Worm (Caenorhabditis elegans) whole organism, L1 larva: ENCODE results near the gene C47E12.3.

Source experiments
- C04F5.9 ChIP-seq: sonication (generic microtip); optimal IDR thresholded peaks from 2 replicates; lab custom pipeline; 2016; ENCODE audit warnings: missing genetic modification characterization, missing compliant biosample characterization
- C16A3.4 ChIP-seq: fragments of 150-350 bp; optimal IDR thresholded peaks from 2 replicates; lab custom pipeline; 2014; ENCODE audit warnings: missing biosample characterization, missing genetic modification characterization
- F16B12.6 ChIP-seq: fragments of 150-350 bp; optimal IDR thresholded peaks from 2 replicates; lab custom pipeline; 2014; ENCODE audit warnings: missing biosample characterization, missing genetic modification characterization
- aha-1 ChIP-seq: fragments of 150-350 bp; optimal IDR thresholded peaks from 2 replicates; lab custom pipeline; 2014; ENCODE audit warnings: missing biosample characterization, missing genetic modification characterization
- alr-1 ChIP-seq: fragments of 200-800 bp; sonication (Bioruptor generic); optimal IDR thresholded peaks from 2 replicates; lab custom pipeline; 2018; ENCODE audit warnings: borderline replicate concordance, mild to moderate bottlenecking, missing genetic modification characterization, missing compliant biosample characterization
- aly-2 ChIP-seq: fragments of 150-350 bp; optimal IDR thresholded peaks from 2 replicates; lab custom pipeline; 2014; ENCODE audit warnings: missing biosample characterization, missing genetic modification characterization
- blmp-1 ChIP-seq: fragments of 150-350 bp; optimal IDR thresholded peaks from 2 replicates; lab custom pipeline; 2014; ENCODE audit warnings: missing biosample characterization, missing genetic modification characterization
- ceh-8 ChIP-seq: fragments of 200-800 bp; sonication (Bioruptor generic); optimal IDR thresholded peaks from 2 replicates; lab custom pipeline; 2018; ENCODE audit warnings: mild to moderate bottlenecking, missing genetic modification characterization, moderate library complexity, missing compliant biosample characterization
- ceh-88 ChIP-seq: fragments of 200-800 bp; sonication (Bioruptor generic); IDR thresholded peaks from 2 replicates; pipeline ENCODE4 v1.3.6; 2022; ENCODE audit warnings: missing genetic modification characterization, missing compliant biosample characterization
- dpl-1 ChIP-seq, 3 experiments: fragments of 150-350 bp in 2 of 3; sonication (generic microtip) in 1 of 3; optimal IDR thresholded peaks; 2 replicates each; lab custom pipeline; 2014 to 2017; ENCODE audit warnings: missing biosample characterization in 3 of 3, missing genetic modification characterization in 3 of 3, missing genetic modification reagents in 3 of 3
- efl-1 ChIP-seq, 4 experiments: fragments of 150-350 bp; optimal IDR thresholded peaks in 3 of 4; peaks in 1 of 4; 1 replicate in 1 of 4; 2 replicates in 3 of 4; lab custom pipeline; 2014; ENCODE audit warnings: missing biosample characterization in 2 of 4, missing genetic modification characterization in 2 of 4, missing genetic modification reagents in 2 of 4
- egl-27 ChIP-seq, 2 experiments: fragments of 150-350 bp in 1 of 2; sonication (generic microtip); optimal IDR thresholded peaks; 3 replicates each; lab custom pipeline; 2017 to 2018; ENCODE audit warnings: missing biosample characterization in 2 of 2, missing genetic modification characterization in 2 of 2, missing genetic modification reagents in 2 of 2
- elt-3 ChIP-seq, 6 experiments: fragments of 150-350 bp in 1 of 6; sonication (generic microtip); optimal IDR thresholded peaks; 2 replicates each; lab custom pipeline; 2017 to 2018; ENCODE audit warnings: missing biosample characterization in 6 of 6, missing genetic modification characterization in 6 of 6, inconsistent platforms in 1 of 6
- ets-5 ChIP-seq: fragments of 200-800 bp; sonication (Bioruptor generic); IDR thresholded peaks from 2 replicates; pipeline ENCODE4 v1.3.6; 2022; ENCODE audit warnings: missing genetic modification characterization, missing compliant biosample characterization
- fkh-10 ChIP-seq: sonication (generic microtip); optimal IDR thresholded peaks from 2 replicates; lab custom pipeline; 2017; ENCODE audit warnings: missing biosample characterization, missing genetic modification reagents, missing genetic modification characterization
- fos-1 ChIP-seq: fragments of 150-350 bp; optimal IDR thresholded peaks from 2 replicates; lab custom pipeline; 2014; ENCODE audit warnings: missing biosample characterization, missing genetic modification characterization
- grh-1 ChIP-seq: fragments of 200-800 bp; sonication (Bioruptor generic); IDR thresholded peaks from 2 replicates; pipeline ENCODE4 v1.3.6; 2022; ENCODE audit warnings: missing genetic modification reagents, missing genetic modification characterization, missing compliant biosample characterization
- irx-1 ChIP-seq: sonication (generic microtip); optimal IDR thresholded peaks from 2 replicates; lab custom pipeline; 2016; ENCODE audit warnings: missing genetic modification characterization, missing compliant biosample characterization
- lin-13 ChIP-seq: fragments of 150-350 bp; optimal IDR thresholded peaks from 2 replicates; lab custom pipeline; 2014; ENCODE audit warnings: missing biosample characterization, missing genetic modification reagents, missing genetic modification characterization
- lin-14 ChIP-seq: fragments of 200-800 bp; sonication (Bioruptor generic); optimal IDR thresholded peaks from 2 replicates; lab custom pipeline; 2018; ENCODE audit warnings: mild to moderate bottlenecking, missing genetic modification characterization, moderate library complexity, missing compliant biosample characterization
- lin-15B ChIP-seq: fragments of 150-350 bp; sonication (generic microtip); optimal IDR thresholded peaks from 3 replicates; lab custom pipeline; 2014; ENCODE audit warnings: missing biosample characterization, missing genetic modification characterization
- lin-35 ChIP-seq, 2 experiments: fragments of 150-350 bp; optimal IDR thresholded peaks; 2 replicates each; lab custom pipeline; 2014; ENCODE audit warnings: missing biosample characterization in 2 of 2, missing genetic modification characterization in 2 of 2, missing genetic modification reagents in 2 of 2
- mep-1 ChIP-seq: fragments of 150-350 bp; optimal IDR thresholded peaks from 2 replicates; lab custom pipeline; 2014; ENCODE audit warnings: missing biosample characterization, missing genetic modification characterization
- nhr-237 ChIP-seq: fragments of 150-350 bp; optimal IDR thresholded peaks from 2 replicates; lab custom pipeline; 2014; ENCODE audit warnings: missing biosample characterization, missing genetic modification characterization
- nhr-71 ChIP-seq: sonication (generic microtip); optimal IDR thresholded peaks from 2 replicates; lab custom pipeline; 2016; ENCODE audit warnings: mild to moderate bottlenecking, missing genetic modification characterization, moderate library complexity, missing compliant biosample characterization
- nhr-76 ChIP-seq: sonication (generic microtip); optimal IDR thresholded peaks from 2 replicates; lab custom pipeline; 2017; ENCODE audit warnings: missing biosample characterization, missing genetic modification characterization
- pag-3 ChIP-seq: sonication (generic microtip); optimal IDR thresholded peaks from 2 replicates; lab custom pipeline; 2017; ENCODE audit warnings: missing genetic modification characterization, mild to moderate bottlenecking, missing compliant biosample characterization, antibody characterized with exemption, borderline replicate concordance; ENCODE audit not compliant: insufficient read depth
- pqm-1 ChIP-seq: sonication (generic microtip); optimal IDR thresholded peaks from 3 replicates; lab custom pipeline; 2017; ENCODE audit warnings: missing biosample characterization, missing genetic modification characterization
- rnt-1 ChIP-seq: sonication (generic microtip); optimal IDR thresholded peaks from 2 replicates; lab custom pipeline; 2016; ENCODE audit warnings: mild to moderate bottlenecking, missing genetic modification characterization, moderate library complexity, missing compliant biosample characterization
- sox-4 ChIP-seq: sonication (generic microtip); optimal IDR thresholded peaks from 2 replicates; lab custom pipeline; 2016; ENCODE audit warnings: missing genetic modification characterization, missing compliant biosample characterization
- sup-37 ChIP-seq: fragments of 200-800 bp; sonication (Bioruptor generic); optimal IDR thresholded peaks from 2 replicates; lab custom pipeline; 2018; ENCODE audit warnings: mild to moderate bottlenecking, missing genetic modification characterization, missing compliant biosample characterization
- swsn-7 ChIP-seq: sonication (generic microtip); optimal IDR thresholded peaks from 2 replicates; lab custom pipeline; 2016; ENCODE audit warnings: missing genetic modification characterization, missing compliant biosample characterization
- tbx-2 ChIP-seq: sonication (generic microtip); optimal IDR thresholded peaks from 2 replicates; lab custom pipeline; 2016; ENCODE audit warnings: missing genetic modification characterization, missing compliant biosample characterization
- unc-130 ChIP-seq: fragments of 150-350 bp; optimal IDR thresholded peaks from 2 replicates; lab custom pipeline; 2017; ENCODE audit warnings: missing biosample characterization, missing genetic modification characterization, inconsistent platforms
- unc-30 ChIP-seq: sonication (generic microtip); optimal IDR thresholded peaks from 2 replicates; lab custom pipeline; 2017; ENCODE audit warnings: missing biosample characterization, missing genetic modification characterization
- unc-98 ChIP-seq: fragments of 200-800 bp; sonication (Bioruptor generic); IDR thresholded peaks from 2 replicates; pipeline ENCODE4 v1.3.6; 2022; ENCODE audit warnings: missing genetic modification characterization, missing compliant biosample characterization
- zag-1 ChIP-seq: fragments of 150-350 bp; optimal IDR thresholded peaks from 2 replicates; lab custom pipeline; 2014; ENCODE audit warnings: missing biosample characterization, missing genetic modification characterization
- zip-4 ChIP-seq: fragments of 200-800 bp; sonication (Bioruptor generic); optimal IDR thresholded peaks from 2 replicates; lab custom pipeline; 2018; ENCODE audit warnings: mild to moderate bottlenecking, missing genetic modification characterization, moderate library complexity, missing compliant biosample characterization
- ztf-11 ChIP-seq, 2 experiments: sonication (generic microtip); optimal IDR thresholded peaks; 2 replicates each; lab custom pipeline; 2016 to 2017; ENCODE audit warnings: missing genetic modification characterization in 2 of 2, missing biosample characterization in 1 of 2, missing compliant biosample characterization in 1 of 2
- ztf-4 ChIP-seq: fragments of 150-350 bp; optimal IDR thresholded peaks from 2 replicates; lab custom pipeline; 2014; ENCODE audit warnings: missing biosample characterization, missing genetic modification characterization

Gene C47E12.3

ce11 chrIV:10001748-10002147, at the start of gene C47E12.3:
Gene C47E12.3, minus strand, starts transcription at chrIV:10001848.
- no peak for TF ChIP-seq unc-30 (tag; lab: Kevin White, UChicago)
- TF ChIP-seq elt-3 (tag; optimal IDR thresholded peaks at IDR 0.05; lab: Kevin White, UChicago) = no peak
- TF ChIP-seq dpl-1 (GFP tag; optimal IDR thresholded peaks at IDR 0.05; lab: Kevin White, UChicago) = no peak
- no peak for TF ChIP-seq nhr-237
- no peak for TF ChIP-seq alr-1
- TF ChIP-seq ztf-4 (tag; lab: Kevin White, UChicago) = no peak
- no peak for TF ChIP-seq C16A3.4 (tag; lab: Kevin White, UChicago)
- no peak for TF ChIP-seq ceh-8 (GFP tag; lab: Kevin White, UChicago)
- no peak for TF ChIP-seq tbx-2 (tag; lab: Kevin White, UChicago)
- TF ChIP-seq fkh-10 (GFP tag; lab: Kevin White, UChicago) = no peak
- no peak for TF ChIP-seq sox-4
- no peak for TF ChIP-seq rnt-1 (tag; lab: Kevin White, UChicago)
- no peak for TF ChIP-seq zip-4 (GFP tag; lab: Kevin White, UChicago)
- no peak for TF ChIP-seq grh-1 (GFP tag; lab: Robert Waterston, UW)
- TF ChIP-seq lin-15B (tag; lab: Kevin White, UChicago) = no peak
- no peak for TF ChIP-seq zag-1 (tag; lab: Kevin White, UChicago)
- TF ChIP-seq aha-1 = no peak
- TF ChIP-seq, all 84 proteins: peak for 0

ce11 chrIV:10051088-10051487, 49.4 kb upstream of the C47E12.3 start, which contains the start of gene T04B2.8:
Gene T04B2.8, minus strand, starts transcription at chrIV:10051188.
- TF ChIP-seq mep-1 (tag; lab: Kevin White, UChicago) = no peak

ce11 chrIV:10048268-10048667, 46.6 kb upstream of the C47E12.3 start:
- TF ChIP-seq fos-1 (tag; lab: Kevin White, UChicago) (no peak), lin-35 (GFP tag; optimal IDR thresholded peaks at IDR 0.05; lab: Kevin White, UChicago) (no peak), aha-1 (no peak), blmp-1 (tag; lab: Kevin White, UChicago) (peak; percentile 18), unc-98 (GFP tag; lab: Robert Waterston, UW) (no peak), unc-130 (no peak), pag-3 (no peak), efl-1 (optimal IDR thresholded peaks at IDR 0.05; lab: Kevin White, UChicago) (no peak), efl-1 (GFP tag; optimal IDR thresholded peaks at IDR 0.05 in 1 of 2; lab: Kevin White, UChicago) (peak in 1 of 2 experiments; percentile 59), lin-14 (GFP tag; lab: Kevin White, UChicago) (peak; percentile 72), rnt-1 (tag; lab: Kevin White, UChicago) (peak; percentile 25), C04F5.9 (tag; lab: Kevin White, UChicago) (no peak), aly-2 (tag; lab: Kevin White, UChicago) (no peak), nhr-71 (tag; lab: Kevin White, UChicago) (no peak)
- TF ChIP-seq, all 84 proteins: peak for 4

- no peak for TF ChIP-seq pqm-1 (tag; lab: Kevin White, UChicago)
- no peak for TF ChIP-seq zip-4 (GFP tag; lab: Kevin White, UChicago)
- no peak for TF ChIP-seq F16B12.6
- TF ChIP-seq swsn-7 = no peak
- no peak for TF ChIP-seq mep-1 (tag; lab: Kevin White, UChicago)
- TF ChIP-seq dpl-1 (GFP tag; optimal IDR thresholded peaks at IDR 0.05; lab: Kevin White, UChicago) = no peak
- TF ChIP-seq ets-5 (GFP tag; lab: Robert Waterston, UW) = no peak
- no peak for TF ChIP-seq irx-1 (tag; lab: Kevin White, UChicago)
- no peak for TF ChIP-seq egl-27 (tag; optimal IDR thresholded peaks at IDR 0.05; lab: Kevin White, UChicago)
- TF ChIP-seq ceh-88 (GFP tag; lab: Robert Waterston, UW) = no peak
- no peak for TF ChIP-seq efl-1 (optimal IDR thresholded peaks at IDR 0.05; lab: Kevin White, UChicago)
- TF ChIP-seq efl-1 (GFP tag; optimal IDR thresholded peaks at IDR 0.05 in 1 of 2; lab: Kevin White, UChicago) = no peak
- TF ChIP-seq aly-2 (tag; lab: Kevin White, UChicago) = no peak
- no peak for TF ChIP-seq lin-13 (GFP tag; lab: Kevin White, UChicago)
- TF ChIP-seq grh-1 (GFP tag; lab: Robert Waterston, UW) = no peak
- TF ChIP-seq sup-37 (GFP tag; lab: Kevin White, UChicago) = no peak
- no peak for TF ChIP-seq nhr-76 (tag; lab: Kevin White, UChicago)
- no peak for TF ChIP-seq ztf-11 (tag; optimal IDR thresholded peaks at IDR 0.05; lab: Kevin White, UChicago)
Measured at ce11 chrIV:10047108-10047507, 45.5 kb upstream of the C47E12.3 start, which contains the start of gene T04B2.3. Gene T04B2.3, plus strand, starts transcription at chrIV:10047408.
